Worm (Caenorhabditis elegans) whole organism, L3 larva: ENCODE measurements around the gene Y41E3.22.

Experiments used
- ZK546.5 ChIP-seq: sonication (generic microtip); optimal IDR thresholded peaks from 2 replicates; lab custom pipeline; 2017; ENCODE audit warnings: missing biosample characterization, missing genetic modification characterization
- aly-2 ChIP-seq: fragments of 150-350 bp; optimal IDR thresholded peaks from 2 replicates; lab custom pipeline; 2014; ENCODE audit warnings: missing biosample characterization, missing genetic modification characterization
- ama-1 ChIP-seq: fragments of 150-350 bp; optimal IDR thresholded peaks from 2 replicates; lab custom pipeline; 2018
- ceh-16 ChIP-seq: sonication (generic microtip); optimal IDR thresholded peaks from 2 replicates; lab custom pipeline; 2017; ENCODE audit warnings: missing biosample characterization, missing genetic modification characterization
- ceh-82 ChIP-seq: fragments of 150-350 bp; optimal IDR thresholded peaks from 2 replicates; lab custom pipeline; 2014; ENCODE audit warnings: missing biosample characterization, missing genetic modification characterization
- daf-12 ChIP-seq: fragments of 150-350 bp; optimal IDR thresholded peaks from 2 replicates; lab custom pipeline; 2014; ENCODE audit warnings: missing biosample characterization, missing genetic modification reagents, missing genetic modification characterization
- egl-27 ChIP-seq: sonication (generic microtip); optimal IDR thresholded peaks from 4 replicates; lab custom pipeline; 2017; ENCODE audit warnings: missing biosample characterization, missing genetic modification reagents, missing genetic modification characterization
- egl-5 ChIP-seq: fragments of 150-350 bp; optimal IDR thresholded peaks from 2 replicates; lab custom pipeline; 2017; ENCODE audit warnings: missing biosample characterization, missing genetic modification reagents, missing genetic modification characterization, inconsistent platforms
- elt-1 ChIP-seq: fragments of 150-350 bp; optimal IDR thresholded peaks from 2 replicates; lab custom pipeline; 2014; ENCODE audit warnings: missing biosample characterization, missing genetic modification characterization
- elt-2 ChIP-seq: sonication (generic microtip); optimal IDR thresholded peaks from 2 replicates; lab custom pipeline; 2016; ENCODE audit warnings: missing genetic modification reagents, mild to moderate bottlenecking, missing genetic modification characterization, missing compliant biosample characterization
- eor-1 ChIP-seq, 2 experiments: fragments of 150-350 bp; optimal IDR thresholded peaks; 2 replicates each; lab custom pipeline; 2014 to 2018; ENCODE audit warnings: missing biosample characterization in 2 of 2, missing genetic modification characterization in 2 of 2
- fkh-2 ChIP-seq: fragments of 150-350 bp; optimal IDR thresholded peaks from 2 replicates; lab custom pipeline; 2014; ENCODE audit warnings: missing biosample characterization, missing genetic modification reagents, missing genetic modification characterization
- hmg-11 ChIP-seq: sonication (generic microtip); optimal IDR thresholded peaks from 2 replicates; lab custom pipeline; 2016; ENCODE audit warnings: missing genetic modification characterization, missing compliant biosample characterization
- jun-1 ChIP-seq: fragments of 150-350 bp; optimal IDR thresholded peaks from 2 replicates; lab custom pipeline; 2014; ENCODE audit warnings: missing biosample characterization, missing genetic modification reagents, missing genetic modification characterization
- lin-15B ChIP-seq: fragments of 150-350 bp; optimal IDR thresholded peaks from 2 replicates; lab custom pipeline; 2014; ENCODE audit warnings: missing biosample characterization, missing genetic modification characterization
- lsy-12 ChIP-seq: sonication (generic microtip); optimal IDR thresholded peaks from 2 replicates; lab custom pipeline; 2016; ENCODE audit warnings: mild to moderate bottlenecking, missing genetic modification characterization, missing compliant biosample characterization
- mdl-1 ChIP-seq: fragments of 150-350 bp; optimal IDR thresholded peaks from 2 replicates; lab custom pipeline; 2014; ENCODE audit warnings: missing biosample characterization, missing genetic modification characterization
- nfya-1 ChIP-seq: sonication (generic microtip); optimal IDR thresholded peaks from 2 replicates; lab custom pipeline; 2017; ENCODE audit warnings: missing genetic modification characterization, mild to moderate bottlenecking, missing compliant biosample characterization, antibody characterized with exemption, moderate library complexity; ENCODE audit not compliant: insufficient read depth
- nhr-11 ChIP-seq: fragments of 150-350 bp; optimal IDR thresholded peaks from 2 replicates; lab custom pipeline; 2014; ENCODE audit warnings: missing biosample characterization, missing genetic modification characterization
- nhr-12 ChIP-seq: fragments of 150-350 bp; optimal IDR thresholded peaks from 2 replicates; lab custom pipeline; 2014; ENCODE audit warnings: missing biosample characterization, missing genetic modification characterization
- nhr-23 ChIP-seq: fragments of 150-350 bp; optimal IDR thresholded peaks from 2 replicates; lab custom pipeline; 2014; ENCODE audit warnings: missing biosample characterization, missing genetic modification reagents, missing genetic modification characterization
- nhr-25 ChIP-seq: sonication (generic microtip); optimal IDR thresholded peaks from 2 replicates; lab custom pipeline; 2017; ENCODE audit warnings: missing biosample characterization, missing genetic modification characterization
- nhr-43 ChIP-seq: sonication (generic microtip); optimal IDR thresholded peaks from 2 replicates; lab custom pipeline; 2016; ENCODE audit warnings: mild to moderate bottlenecking, missing genetic modification characterization, missing compliant biosample characterization; ENCODE audit not compliant: poor library complexity, severe bottlenecking
- nhr-67 ChIP-seq: fragments of 150-350 bp; optimal IDR thresholded peaks from 2 replicates; lab custom pipeline; 2014; ENCODE audit warnings: missing biosample characterization, missing genetic modification characterization
- nhr-76 ChIP-seq: fragments of 150-350 bp; sonication (generic microtip); optimal IDR thresholded peaks from 5 replicates; lab custom pipeline; 2014; ENCODE audit warnings: missing biosample characterization, missing genetic modification characterization
- pha-4 ChIP-seq: fragments of 150-350 bp; optimal IDR thresholded peaks from 2 replicates; lab custom pipeline; 2014; ENCODE audit warnings: missing biosample characterization, missing genetic modification reagents, missing genetic modification characterization
- skn-1 ChIP-seq: fragments of 150-350 bp; optimal IDR thresholded peaks from 2 replicates; lab custom pipeline; 2014; ENCODE audit warnings: missing biosample characterization, missing genetic modification characterization
- snpc-4 ChIP-seq: fragments of 150-350 bp; optimal IDR thresholded peaks from 2 replicates; lab custom pipeline; 2014; ENCODE audit warnings: missing biosample characterization, missing genetic modification characterization
- tbx-2 ChIP-seq: sonication (generic microtip); optimal IDR thresholded peaks from 2 replicates; lab custom pipeline; 2016; ENCODE audit warnings: mild to moderate bottlenecking, missing genetic modification characterization, missing compliant biosample characterization
- unc-39 ChIP-seq: sonication (generic microtip); optimal IDR thresholded peaks from 4 replicates; lab custom pipeline; 2017; ENCODE audit warnings: missing biosample characterization, missing genetic modification characterization
- unc-62 ChIP-seq: fragments of 150-350 bp; sonication (generic microtip); optimal IDR thresholded peaks from 4 replicates; lab custom pipeline; 2014; ENCODE audit warnings: missing biosample characterization, missing genetic modification reagents, missing genetic modification characterization
- zag-1 ChIP-seq: fragments of 150-350 bp; optimal IDR thresholded peaks from 2 replicates; lab custom pipeline; 2014; ENCODE audit warnings: missing biosample characterization, missing genetic modification characterization
- ztf-11 ChIP-seq: fragments of 150-350 bp; optimal IDR thresholded peaks from 2 replicates; lab custom pipeline; 2014; ENCODE audit warnings: missing biosample characterization, missing genetic modification characterization
- ztf-4 ChIP-seq: fragments of 150-350 bp; optimal IDR thresholded peaks from 2 replicates; lab custom pipeline; 2014; ENCODE audit warnings: missing biosample characterization, missing genetic modification characterization

The Y41E3.22 gene

ce11 chrIV:14950468-14950867 is at the start of gene Y41E3.22:
Y41E3.22 (plus strand) TSS chrIV:14950710.
- TF ChIP-seq nhr-25 (tag; lab: Kevin White, UChicago) (no peak), unc-39 (no peak), nhr-76 (tag; lab: Kevin White, UChicago) (no peak), tbx-2 (tag; lab: Kevin White, UChicago) (no peak), lsy-12 (tag; lab: Kevin White, UChicago) (no peak), egl-27 (no peak), elt-1 (no peak), ztf-11 (tag; lab: Kevin White, UChicago) (no peak)
- TF ChIP-seq, all 47 proteins: peak for 0

DNA sequence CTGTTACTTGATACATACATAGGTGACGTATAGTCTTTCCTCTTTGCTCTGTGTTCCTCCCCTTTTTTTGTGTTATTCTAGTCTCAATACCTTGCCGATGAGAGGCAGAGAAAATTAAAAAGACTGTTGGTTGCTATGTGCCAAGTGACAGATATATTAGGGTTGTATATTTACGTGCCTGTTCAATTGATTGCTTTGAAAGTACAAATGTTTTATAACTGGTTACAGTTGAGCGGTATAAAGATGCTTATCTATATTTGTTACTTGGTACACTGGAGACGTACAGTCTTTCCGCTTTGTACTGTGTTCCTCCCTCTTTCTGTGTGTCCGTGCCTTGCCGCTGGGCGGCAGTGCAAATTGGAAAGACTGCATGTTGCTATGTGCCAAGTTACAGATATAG is 47.3 kb upstream of the Y41E3.22 start:
- TF ChIP-seq elt-1 = peak; percentile 29
- TF ChIP-seq nfya-1 (tag; lab: Kevin White, UChicago) = no peak
- TF ChIP-seq, all 47 proteins: peak for 1

ce11 chrIV:14909589-14909988 is 40.9 kb upstream of the Y41E3.22 start, which contains the start of gene pnc-2:
pnc-2 (minus strand) TSS chrIV:14909689.
- TF ChIP-seq nfya-1 (tag; lab: Kevin White, UChicago) (no peak), nhr-23 (tag; lab: Kevin White, UChicago) (no peak), mdl-1 (tag; lab: Kevin White, UChicago) (no peak), skn-1 (tag; lab: Kevin White, UChicago) (no peak), jun-1 (no peak), lin-15B (tag; lab: Kevin White, UChicago) (no peak), nhr-67 (tag; lab: Kevin White, UChicago) (no peak), ama-1 (no peak), nhr-43 (no peak), egl-5 (tag; lab: Kevin White, UChicago) (no peak), hmg-11 (tag; lab: Kevin White, UChicago) (no peak), daf-12 (tag; lab: Kevin White, UChicago) (no peak), pha-4 (tag; lab: Kevin White, UChicago) (no peak), snpc-4 (tag; lab: Kevin White, UChicago) (no peak), eor-1 (tag; optimal IDR thresholded peaks at IDR 0.05; lab: Kevin White, UChicago) (no peak), elt-1 (no peak)

ce11 chrIV:14919310-14919709 is 31.2 kb upstream of the Y41E3.22 start, which contains the start of gene ccch-5:
ccch-5 (plus strand) TSS chrIV:14919610.
- TF ChIP-seq nhr-67 (tag; lab: Kevin White, UChicago) = no peak
- no peak for TF ChIP-seq aly-2 (tag; lab: Kevin White, UChicago)
- no peak for TF ChIP-seq nhr-25 (tag; lab: Kevin White, UChicago)
- TF ChIP-seq lin-15B (tag; lab: Kevin White, UChicago) = no peak
- no peak for TF ChIP-seq nhr-23 (tag; lab: Kevin White, UChicago)
- TF ChIP-seq nhr-11 (tag; lab: Kevin White, UChicago) = no peak
- TF ChIP-seq lsy-12 (tag; lab: Kevin White, UChicago) = no peak
- TF ChIP-seq ztf-11 (tag; lab: Kevin White, UChicago) = no peak
- TF ChIP-seq ceh-82 = no peak
- TF ChIP-seq tbx-2 (tag; lab: Kevin White, UChicago) = no peak
- TF ChIP-seq mdl-1 (tag; lab: Kevin White, UChicago) = no peak
- no peak for TF ChIP-seq nhr-12 (tag; lab: Kevin White, UChicago)
- TF ChIP-seq pha-4 (tag; lab: Kevin White, UChicago) = no peak
- TF ChIP-seq egl-5 (tag; lab: Kevin White, UChicago) = no peak
- no peak for TF ChIP-seq nhr-43
- TF ChIP-seq unc-62 (GFP tag; lab: Kevin White, UChicago) = no peak
- no peak for TF ChIP-seq ceh-16
- no peak for TF ChIP-seq fkh-2 (tag; lab: Kevin White, UChicago)
- TF ChIP-seq ztf-4 (tag; lab: Kevin White, UChicago) = no peak
- TF ChIP-seq, all 47 proteins: peak for 0

ce11 chrIV:14929421-14929820 is 21.1 kb upstream of the Y41E3.22 start, which contains the start of gene Y57G11C.28:
Y57G11C.28 (plus strand) TSS chrIV:14929721.
- TF ChIP-seq ZK546.5 (tag; lab: Kevin White, UChicago) = no peak
- TF ChIP-seq elt-2 (tag; lab: Kevin White, UChicago) = no peak
- no peak for TF ChIP-seq zag-1
- TF ChIP-seq ceh-16 = no peak
- TF ChIP-seq aly-2 (tag; lab: Kevin White, UChicago) = no peak
- TF ChIP-seq pha-4 (tag; lab: Kevin White, UChicago) = no peak
- TF ChIP-seq ceh-82 = no peak
